Fruit fly (Drosophila melanogaster) ovary, adult (tissue): Measurements from ENCODE around the gene Arc42.

Source experiments
- CG17801 ChIP-seq: fragments of 200-800 bp; optimal IDR thresholded peaks from 2 replicates; lab custom pipeline; 2019; ENCODE audit warnings: missing biosample characterization, mild to moderate bottlenecking, missing genetic modification characterization, moderate library complexity; ENCODE audit not compliant: partially characterized antibody

Arc42 gene

dm6 chr3R:19860996-19861719, 16.4 kb upstream of the Arc42 start, which contains the start of the genes Ire1 and Mrm2:
TSS of gene Ire1 (minus strand) at chr3R:19861291.
TSS of gene Mrm2 (plus strand) at chr3R:19861610.
- TF ChIP-seq CG17801 = peak; percentile 35

DNA sequence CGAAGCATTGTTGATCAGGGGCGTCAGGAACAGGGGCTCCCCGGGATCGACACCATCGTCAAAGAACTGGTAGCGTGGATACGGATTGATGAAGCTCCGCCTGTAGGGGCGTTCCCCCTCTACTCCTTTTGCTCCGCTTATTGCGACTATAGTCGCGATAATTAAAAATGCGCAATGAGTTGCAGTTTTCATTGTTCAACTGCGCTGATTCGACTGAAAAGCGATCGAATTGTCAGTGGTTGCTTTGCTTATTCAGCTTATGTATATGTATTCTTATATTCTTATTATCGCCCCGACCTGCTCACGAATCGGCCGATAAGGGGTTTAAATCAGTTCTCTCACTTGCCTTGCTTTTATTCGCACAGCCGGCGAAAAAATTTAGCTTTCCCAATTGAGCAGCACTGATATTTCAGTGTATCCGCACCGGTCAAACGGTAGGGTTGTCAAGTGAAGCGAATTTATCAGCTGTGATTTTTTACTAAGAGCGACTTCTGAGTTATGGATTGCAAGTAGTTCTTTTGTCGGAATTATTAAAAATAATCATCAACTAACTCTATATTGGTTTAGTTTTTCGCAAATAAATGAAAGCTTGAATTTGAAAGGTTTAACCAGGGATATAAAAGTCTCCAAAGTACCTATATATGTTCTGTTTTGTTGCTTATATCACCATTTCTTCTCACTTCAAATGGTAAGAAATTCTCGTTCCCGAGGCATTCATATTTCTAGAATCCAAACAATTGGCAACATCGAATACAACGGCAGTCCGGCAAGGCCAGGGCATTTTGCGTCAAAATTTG, 13.4 kb upstream of the Arc42 start, which contains the start of the genes CG4572 and CG4686:
Gene CG4572, minus strand, starts transcription at position 415 of the 797 bp plus-strand sequence.
Gene CG4686, plus strand, starts transcription at position 518 of the 797 bp plus-strand sequence.
- peak; percentile 85 for TF ChIP-seq CG17801

DNA sequence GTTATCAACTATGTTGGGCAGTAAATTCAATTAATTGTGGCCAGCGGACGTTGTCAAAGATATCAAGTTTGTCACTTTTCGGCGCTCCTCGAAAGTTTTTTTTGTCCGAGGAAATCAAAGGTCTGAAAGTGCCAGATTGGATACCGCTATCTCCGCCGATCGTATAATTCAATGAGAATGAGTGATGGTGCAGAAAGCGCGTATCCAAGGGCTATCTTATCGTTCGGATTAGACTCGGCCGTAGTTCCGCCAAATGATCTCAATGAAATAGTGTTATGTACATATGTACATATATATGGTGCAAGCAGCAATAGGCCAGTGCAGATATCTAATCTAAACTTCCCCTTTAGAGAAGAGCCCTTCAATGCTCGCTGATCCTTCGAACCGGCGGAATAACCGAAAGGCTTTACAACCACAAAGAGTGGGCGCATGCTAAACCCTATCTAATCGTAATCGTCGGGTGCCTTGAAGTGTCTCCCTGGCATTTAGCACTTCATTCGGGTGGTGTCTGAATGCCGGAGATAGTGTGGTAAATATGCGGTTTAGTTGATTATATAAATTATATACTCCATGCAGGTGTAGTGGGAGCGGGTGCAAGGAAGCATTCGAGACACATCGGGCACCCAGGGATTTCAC, 4.3 kb upstream of the Arc42 start:
- TF ChIP-seq CG17801 = no peak

- TF ChIP-seq CG17801 = no peak
Measured at dm6 chr3R:19875118-19875887, 2.2 kb upstream of the Arc42 start, which contains the start of gene Mrp5. TSS of gene Mrp5 (minus strand) at chr3R:19875678.

DNA sequence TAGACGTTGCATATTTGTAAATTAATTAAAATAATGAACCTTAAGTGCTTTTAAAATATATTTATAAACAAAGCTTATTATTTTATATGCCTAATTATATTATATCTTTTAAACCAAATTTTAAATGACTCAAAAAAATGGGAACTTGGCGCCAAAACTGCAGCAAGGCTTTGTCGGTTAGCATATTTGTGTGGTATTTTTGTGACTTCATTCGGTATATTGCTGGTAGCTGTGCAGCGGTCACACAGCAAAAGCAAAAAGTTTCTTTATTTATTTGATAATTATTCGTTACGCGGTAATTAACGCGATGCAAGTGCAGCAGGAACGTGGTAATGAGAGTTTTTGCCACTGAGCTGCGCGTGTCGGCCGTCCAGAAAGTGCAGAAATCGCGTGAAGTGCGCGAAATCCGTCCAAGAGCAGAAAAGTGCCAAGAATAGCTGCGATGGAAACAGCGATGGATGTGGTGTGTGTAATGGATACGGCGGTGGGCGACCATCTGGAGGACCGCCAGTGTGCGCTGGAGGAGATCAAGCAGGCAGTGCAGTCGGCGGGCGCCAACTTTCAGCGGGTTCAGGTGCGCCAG, 2.0 kb downstream of the Arc42 start, which contains the start of gene Ask1:
Gene Ask1, plus strand, starts transcription at position 250 of the 583 bp plus-strand sequence.
- TF ChIP-seq CG17801 = no peak

- peak; percentile 84 for TF ChIP-seq CG17801
Measured at dm6 chr3R:19880431-19880939, 2.9 kb downstream of the Arc42 start.

DNA sequence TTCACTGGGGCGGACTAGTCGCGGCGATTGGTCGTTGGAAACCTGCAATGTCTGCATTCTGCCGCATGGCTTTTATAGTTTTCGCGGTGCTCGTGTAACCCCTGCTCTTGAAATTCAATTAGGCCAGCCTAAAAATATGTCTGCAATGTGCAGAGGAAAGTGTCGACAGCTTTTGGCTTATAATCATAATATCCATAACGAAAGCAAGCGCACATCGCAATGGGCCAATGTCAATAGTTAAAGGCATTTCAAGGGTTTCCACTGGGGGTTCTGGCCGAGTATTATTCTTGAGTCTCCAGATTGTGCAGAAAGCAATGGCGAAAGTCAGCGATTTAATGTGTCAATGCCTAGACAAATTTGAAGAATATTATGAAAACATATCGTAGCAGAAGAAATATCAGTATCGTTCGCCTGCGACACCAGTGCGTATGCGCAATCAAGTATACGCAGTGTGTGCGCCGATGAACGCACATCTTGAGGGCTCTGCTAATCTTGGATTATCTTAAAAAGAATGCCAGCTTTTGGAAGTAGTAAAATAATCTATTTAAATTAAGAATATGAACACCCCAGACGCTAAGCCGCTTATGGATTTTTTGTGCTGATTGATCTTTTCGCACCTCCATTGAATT, 10.7 kb downstream of the Arc42 start, which contains the start of gene ninaE:
Gene ninaE, minus strand, starts transcription at position 51 of the 629 bp plus-strand sequence.
- TF ChIP-seq CG17801 = no peak

DNA sequence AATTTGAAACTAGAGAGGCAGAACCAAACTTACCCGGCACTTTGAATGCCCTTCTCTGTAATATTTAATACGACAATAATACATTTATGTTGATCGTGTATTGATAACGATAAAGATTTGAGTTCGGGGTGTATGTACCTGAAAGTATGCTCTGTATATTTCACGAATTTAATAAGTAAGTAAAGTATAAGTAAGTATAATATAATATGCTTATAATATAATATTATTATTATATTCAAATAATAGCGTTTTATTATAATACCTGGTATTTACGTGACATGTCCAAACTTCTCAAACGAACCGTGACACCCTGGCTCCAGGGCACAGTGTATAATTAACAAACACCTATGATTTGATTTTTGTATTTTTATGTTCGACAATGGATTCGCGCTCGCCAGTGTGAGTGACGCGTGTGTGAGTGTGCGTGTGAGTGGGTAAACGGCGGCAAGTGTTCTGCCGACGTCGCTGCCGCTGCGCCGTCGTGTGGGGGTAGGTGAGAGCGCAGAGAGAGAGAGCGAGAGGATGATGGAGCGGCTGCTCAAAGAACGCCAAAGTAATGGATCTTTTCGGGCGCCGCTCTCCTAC, 12.2 kb downstream of the Arc42 start:
- TF ChIP-seq CG17801 = no peak

DNA sequence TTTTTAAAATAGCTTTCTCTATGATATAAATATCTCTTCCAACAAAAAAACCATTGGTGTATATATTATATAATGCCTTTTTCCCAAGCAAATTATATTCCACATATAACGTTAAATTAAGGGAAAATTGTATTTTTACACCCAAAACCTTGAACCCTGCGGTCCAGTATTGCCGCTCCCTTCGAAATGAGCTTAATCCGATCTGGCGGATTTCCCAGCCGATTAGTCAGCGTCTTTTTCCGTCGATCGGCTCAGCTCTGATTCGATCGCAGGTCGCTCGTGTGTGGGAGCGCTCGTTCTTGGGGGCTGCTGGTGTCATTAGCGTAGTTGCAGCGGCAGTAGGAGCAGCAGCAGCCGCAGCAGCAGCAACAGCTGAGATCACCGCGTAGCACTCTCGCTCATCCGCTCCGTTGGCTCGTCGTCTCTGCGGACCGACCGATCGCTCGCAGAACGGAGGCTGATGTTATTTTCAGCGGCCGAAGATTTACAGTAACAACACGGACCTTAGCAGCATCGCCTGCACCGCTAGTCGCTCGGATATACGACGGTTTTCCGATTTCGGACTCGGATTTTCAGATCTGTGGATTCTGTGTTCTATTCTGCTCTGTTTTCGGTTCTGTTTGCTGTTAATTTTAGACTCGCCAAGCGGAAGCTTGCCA, 12.9 kb downstream of the Arc42 start, which contains the start of gene CG4733:
Gene CG4733, plus strand, starts transcription at position 350 of the 659 bp plus-strand sequence.
- peak; percentile 2 for TF ChIP-seq CG17801

- no peak for TF ChIP-seq CG17801
Measured at dm6 chr3R:19891363-19891762, 13.8 kb downstream of the Arc42 start.

- TF ChIP-seq CG17801 = peak; percentile 16
Measured at dm6 chr3R:19892046-19892445, 14.5 kb downstream of the Arc42 start.

dm6 chr3R:19895305-19895704, 17.8 kb downstream of the Arc42 start:
- TF ChIP-seq CG17801 = no peak

- TF ChIP-seq CG17801 = no peak
Measured at dm6 chr3R:19901742-19902141, 24.2 kb downstream of the Arc42 start.

dm6 chr3R:19902328-19902727, 24.8 kb downstream of the Arc42 start:
- TF ChIP-seq CG17801 = no peak
